Fruit fly (Drosophila melanogaster): ENCODE measurements around the gene CG13058.

The CG13058 gene

dm6 chr3L:16286258-16286657 is 42.4 kb upstream of the CG13058 start (continued):
- no peak for TF ChIP-seq Dref (GFP tag; IDR thresholded peaks at IDR 0.05)
- no peak for TF ChIP-seq CG42726 (GFP tag; IDR thresholded peaks at IDR 0.05; ENCODE audit: partially characterized antibody)
- no peak for TF ChIP-seq crp (GFP tag; optimal IDR thresholded peaks at IDR 0.05)
- TF ChIP-seq rib (GFP tag; IDR thresholded peaks at IDR 0.05): no peak
- no peak for TF ChIP-seq CG2712 (tag; optimal IDR thresholded peaks at IDR 0.05)
- TF ChIP-seq CG7839 (tag; optimal IDR thresholded peaks at IDR 0.05): peak; percentile 48
- TF ChIP-seq CG32767 (GFP tag; IDR thresholded peaks at IDR 0.05): no peak
- no peak for TF ChIP-seq ara (GFP tag; IDR thresholded peaks at IDR 0.05)
- TF ChIP-seq pnt (GFP tag; optimal IDR thresholded peaks at IDR 0.05): peak; percentile 3
- no peak for TF ChIP-seq Oaz (GFP tag; IDR thresholded peaks at IDR 0.05)
- no peak for TF ChIP-seq CG32532 (GFP tag; IDR thresholded peaks at IDR 0.05)
- TF ChIP-seq odd (GFP tag; optimal IDR thresholded peaks at IDR 0.05): no peak
- no peak for TF ChIP-seq Sox100B (GFP tag; optimal IDR thresholded peaks at IDR 0.05)
- TF ChIP-seq CG13424 (tag; optimal IDR thresholded peaks at IDR 0.05): peak; percentile 54
- no peak for TF ChIP-seq hkb (optimal IDR thresholded peaks at IDR 0.05)
- TF ChIP-seq hkb (GFP tag; IDR thresholded peaks at IDR 0.05): 0 out of 2 replicates have a peak, but pooled peaks have one; percentile 22
- no peak; the same call in 1 of the 2 replicates for TF ChIP-seq CG14014 (GFP tag; IDR thresholded peaks at IDR 0.05)
- TF ChIP-seq CG12219 (GFP tag; optimal IDR thresholded peaks at IDR 0.05): peak; percentile 14
- TF ChIP-seq kah (GFP tag; optimal IDR thresholded peaks at IDR 0.05): no peak
- peak; percentile 27; the same call in 1 of the 2 replicates for TF ChIP-seq esg (GFP tag; conservative IDR thresholded peaks at IDR 0.05)
- TF ChIP-seq jigr1 (GFP tag; IDR thresholded peaks at IDR 0.05): no peak
- no peak for TF ChIP-seq CG9215 (GFP tag; IDR thresholded peaks at IDR 0.05)
- no peak for TF ChIP-seq corto (GFP tag; optimal IDR thresholded peaks at IDR 0.05)
- TF ChIP-seq CG16813 (GFP tag; IDR thresholded peaks at IDR 0.05; ENCODE audit: partially characterized antibody): no peak
- no peak for TF ChIP-seq CG10959 (GFP tag; IDR thresholded peaks at IDR 0.05)
- TF ChIP-seq toy (GFP tag; IDR thresholded peaks at IDR 0.05): no peak
- no peak for TF ChIP-seq HLHmδ (GFP tag; optimal IDR thresholded peaks at IDR 0.05)
- no peak for TF ChIP-seq Sry-β (GFP tag; optimal IDR thresholded peaks at IDR 0.05)
- no peak for TF ChIP-seq Side (GFP tag; optimal IDR thresholded peaks at IDR 0.05)
- TF ChIP-seq Chrac-16 (GFP tag; optimal IDR thresholded peaks at IDR 0.05): no peak
- TF ChIP-seq CG10431 (GFP tag; optimal IDR thresholded peaks at IDR 0.05): no peak
- TF ChIP-seq CG4404 (GFP tag; IDR thresholded peaks at IDR 0.05): no peak
- no peak for TF ChIP-seq sisA (GFP tag; IDR thresholded peaks at IDR 0.05)
- no peak for TF ChIP-seq disco-r (GFP tag; optimal IDR thresholded peaks at IDR 0.05)
- no peak for TF ChIP-seq ERR (GFP tag; optimal IDR thresholded peaks at IDR 0.05)
- TF ChIP-seq mam (GFP tag; optimal IDR thresholded peaks at IDR 0.05): no peak
- TF ChIP-seq Hsf (GFP tag; optimal IDR thresholded peaks at IDR 0.05): no peak
- TF ChIP-seq CoRest (tag; optimal IDR thresholded peaks at IDR 0.05): peak; percentile 16
- TF ChIP-seq B-H1 (GFP tag; IDR thresholded peaks at IDR 0.05): no peak
- TF ChIP-seq CG15514 (GFP tag; optimal IDR thresholded peaks at IDR 0.05): no peak
- no peak for TF ChIP-seq jing (GFP tag; optimal IDR thresholded peaks at IDR 0.05)
- TF ChIP-seq exex (tag; optimal IDR thresholded peaks at IDR 0.05): no peak
- no peak for TF ChIP-seq ind (GFP tag; optimal IDR thresholded peaks at IDR 0.05)
- no peak for TF ChIP-seq ham (GFP tag; IDR thresholded peaks at IDR 0.05)
- no peak for TF ChIP-seq CG6254 (GFP tag; optimal IDR thresholded peaks at IDR 0.05)
- TF ChIP-seq CG30431 (GFP tag; optimal IDR thresholded peaks at IDR 0.05): no peak
- peak; percentile 45; the same call in 1 of the 3 replicates for TF ChIP-seq so (GFP tag; IDR thresholded peaks at IDR 0.05)
- TF ChIP-seq wdn (GFP tag; IDR thresholded peaks at IDR 0.05): no peak
- no peak for TF ChIP-seq Dek (tag; optimal IDR thresholded peaks at IDR 0.05)
- no peak for TF ChIP-seq H2.0 (GFP tag; IDR thresholded peaks at IDR 0.05)
- TF ChIP-seq tio (GFP tag; optimal IDR thresholded peaks at IDR 0.05): no peak
- TF ChIP-seq nau (GFP tag; optimal IDR thresholded peaks at IDR 0.05): no peak

Measured in whole organism, embryonic.